Worm (Caenorhabditis elegans) whole organism, mixed stage, embryonic: Measurements from ENCODE around the gene sfxn-2.

Experiments
- flh-1 ChIP-seq: fragments of 200-800 bp; sonication (Bioruptor generic); optimal IDR thresholded peaks from 2 replicates; lab custom pipeline; 2018; ENCODE audit warnings: mild to moderate bottlenecking, missing genetic modification characterization, moderate library complexity, missing compliant biosample characterization
- lsy-2 ChIP-seq: fragments of 150-350 bp; optimal IDR thresholded peaks from 2 replicates; lab custom pipeline; 2014; ENCODE audit warnings: missing biosample characterization, missing genetic modification characterization
- mep-1 ChIP-seq: fragments of 150-350 bp; optimal IDR thresholded peaks from 2 replicates; lab custom pipeline; 2017; ENCODE audit warnings: missing biosample characterization, missing genetic modification reagents, missing genetic modification characterization, inconsistent platforms
- nhr-28 ChIP-seq: fragments of 150-350 bp; optimal IDR thresholded peaks from 2 replicates; lab custom pipeline; 2014; ENCODE audit warnings: missing biosample characterization, missing genetic modification characterization

ce11 chrX:7921130-7921529 is 37.0 kb downstream of the sfxn-2 start:
- no peak for TF ChIP-seq flh-1 (GFP tag; lab: Kevin White, UChicago)
- no peak for TF ChIP-seq lsy-2 (tag; lab: Kevin White, UChicago)
- no peak for TF ChIP-seq nhr-28 (tag; lab: Kevin White, UChicago)
- TF ChIP-seq mep-1 (tag; lab: Kevin White, UChicago) = no peak
